Fruit fly (Drosophila melanogaster): ENCODE results near the gene glec.
A peak's percentile ranks its signal among the peaks of the same experiment; 100 is the strongest.

glec gene

dm6 chr3R:21823699-21824406, 32.2 kb downstream of the glec start (continued):
- TF ChIP-seq CG16863 (GFP tag; optimal IDR thresholded peaks at IDR 0.05) (no peak), CG9437 (GFP tag; optimal IDR thresholded peaks at IDR 0.05) (no peak), rib (GFP tag; IDR thresholded peaks at IDR 0.05) (no peak), esg (GFP tag; conservative IDR thresholded peaks at IDR 0.05) (no peak), CG10431 (GFP tag; optimal IDR thresholded peaks at IDR 0.05) (no peak), kay (GFP tag; optimal IDR thresholded peaks at IDR 0.05) (no peak), CG31388 (GFP tag; optimal IDR thresholded peaks at IDR 0.05) (no peak), CG10209 (GFP tag; optimal IDR thresholded peaks at IDR 0.05) (peak; percentile 31), br (optimal IDR thresholded peaks at IDR 0.05) (no peak), kah (GFP tag; optimal IDR thresholded peaks at IDR 0.05) (no peak), NfI (GFP tag; optimal IDR thresholded peaks at IDR 0.05) (no peak), Antp (GFP tag; optimal IDR thresholded peaks at IDR 0.05) (no peak), Elba2 (GFP tag; optimal IDR thresholded peaks at IDR 0.05) (no peak), knrl (GFP tag; IDR thresholded peaks at IDR 0.05; ENCODE audit: partially characterized antibody) (no peak), CG4707 (GFP tag; optimal IDR thresholded peaks at IDR 0.05) (no peak), fu2 (GFP tag; optimal IDR thresholded peaks at IDR 0.05) (no peak), CG10959 (GFP tag; IDR thresholded peaks at IDR 0.05) (peak; percentile 69), lab (GFP tag; optimal IDR thresholded peaks at IDR 0.05) (peak; percentile 25), ara (GFP tag; IDR thresholded peaks at IDR 0.05) (no peak), CG1603 (tag; optimal IDR thresholded peaks at IDR 0.05) (no peak), run (tag; optimal IDR thresholded peaks at IDR 0.05) (no peak), hbn (GFP tag; IDR thresholded peaks at IDR 0.05; ENCODE audit: partially characterized antibody) (no peak), croc (GFP tag; conservative IDR thresholded peaks at IDR 0.05) (no peak), peb (GFP tag; IDR thresholded peaks at IDR 0.05) (no peak), HHEX (GFP tag; optimal IDR thresholded peaks at IDR 0.05) (no peak), lov (optimal IDR thresholded peaks at IDR 0.05) (no peak), lov (GFP tag; IDR thresholded peaks at IDR 0.05) (no peak), Atf6 (GFP tag; IDR thresholded peaks at IDR 0.05) (no peak), B-H1 (GFP tag; IDR thresholded peaks at IDR 0.05) (0 out of 3 replicates have a peak, but pooled peaks have one; percentile 13), CG7987 (GFP tag; optimal IDR thresholded peaks at IDR 0.05) (no peak), zf30C (GFP tag; optimal IDR thresholded peaks at IDR 0.05) (no peak), CG9609 (GFP tag; optimal IDR thresholded peaks at IDR 0.05) (no peak), gem (tag; optimal IDR thresholded peaks at IDR 0.05) (peak; percentile 65), so (GFP tag; IDR thresholded peaks at IDR 0.05) (no peak), dati (GFP tag; IDR thresholded peaks at IDR 0.05) (no peak), ci (GFP tag; IDR thresholded peaks at IDR 0.05) (no peak), unpg (GFP tag; optimal IDR thresholded peaks at IDR 0.05) (no peak), abd-A (tag; optimal IDR thresholded peaks at IDR 0.05) (no peak), CG12104 (GFP tag; optimal IDR thresholded peaks at IDR 0.05) (peak; percentile 6), Dbx (GFP tag; IDR thresholded peaks at IDR 0.05) (no peak), CG7963 (GFP tag; IDR thresholded peaks at IDR 0.05; ENCODE audit: partially characterized antibody) (no peak), CG9876 (GFP tag; optimal IDR thresholded peaks at IDR 0.05) (no peak), Sox100B (GFP tag; optimal IDR thresholded peaks at IDR 0.05) (peak; percentile 63), CG15269 (tag; optimal IDR thresholded peaks at IDR 0.05) (peak; percentile 28), Six4 (GFP tag; optimal IDR thresholded peaks at IDR 0.05) (no peak), oc (tag; optimal IDR thresholded peaks at IDR 0.05) (no peak), CG13624 (GFP tag; optimal IDR thresholded peaks at IDR 0.05) (no peak), ATbp (GFP tag; optimal IDR thresholded peaks at IDR 0.05) (no peak), CG13287 (GFP tag; IDR thresholded peaks at IDR 0.05; ENCODE audit: partially characterized antibody) (no peak), CG18764 (GFP tag; optimal IDR thresholded peaks at IDR 0.05) (no peak), CG16779 (GFP tag; IDR thresholded peaks at IDR 0.05) (no peak)
